Worm (Caenorhabditis elegans) whole organism, L3 larva: ENCODE results near the gene acbp-4.
A peak's percentile ranks its signal among the peaks of the same experiment; 100 is the strongest.

ENCODE experiments used
- R02D3.7 ChIP-seq: fragments of 150-350 bp; optimal IDR thresholded peaks from 2 replicates; lab custom pipeline; 2014; ENCODE audit warnings: missing biosample characterization, missing genetic modification characterization
- ZK546.5 ChIP-seq: sonication (generic microtip); optimal IDR thresholded peaks from 2 replicates; lab custom pipeline; 2017; ENCODE audit warnings: missing biosample characterization, missing genetic modification characterization
- aly-2 ChIP-seq: fragments of 150-350 bp; optimal IDR thresholded peaks from 2 replicates; lab custom pipeline; 2014; ENCODE audit warnings: missing biosample characterization, missing genetic modification characterization
- ama-1 ChIP-seq: fragments of 150-350 bp; optimal IDR thresholded peaks from 2 replicates; lab custom pipeline; 2018
- ceh-16 ChIP-seq: sonication (generic microtip); optimal IDR thresholded peaks from 2 replicates; lab custom pipeline; 2017; ENCODE audit warnings: missing biosample characterization, missing genetic modification characterization
- ceh-28 ChIP-seq: fragments of 150-350 bp; optimal IDR thresholded peaks from 2 replicates; lab custom pipeline; 2014; ENCODE audit warnings: missing biosample characterization, missing genetic modification reagents, missing genetic modification characterization
- ceh-82 ChIP-seq: fragments of 150-350 bp; optimal IDR thresholded peaks from 2 replicates; lab custom pipeline; 2014; ENCODE audit warnings: missing biosample characterization, missing genetic modification characterization
- ceh-9 ChIP-seq: sonication (generic microtip); optimal IDR thresholded peaks from 2 replicates; lab custom pipeline; 2018; ENCODE audit warnings: missing biosample characterization, missing genetic modification characterization
- elt-2 ChIP-seq: sonication (generic microtip); optimal IDR thresholded peaks from 2 replicates; lab custom pipeline; 2016; ENCODE audit warnings: missing genetic modification reagents, mild to moderate bottlenecking, missing genetic modification characterization, missing compliant biosample characterization
- elt-3 ChIP-seq, 3 experiments: fragments of 150-350 bp in 1 of 3; sonication (generic microtip) in 2 of 3; optimal IDR thresholded peaks; 2 replicates in 2 of 3; 4 replicates in 1 of 3; lab custom pipeline; 2014 to 2017; ENCODE audit warnings: missing biosample characterization in 3 of 3, missing genetic modification characterization in 3 of 3
- fos-1 ChIP-seq: fragments of 150-350 bp; optimal IDR thresholded peaks from 2 replicates; lab custom pipeline; 2014; ENCODE audit warnings: missing biosample characterization, missing genetic modification characterization
- hmg-11 ChIP-seq: sonication (generic microtip); optimal IDR thresholded peaks from 2 replicates; lab custom pipeline; 2016; ENCODE audit warnings: missing genetic modification characterization, missing compliant biosample characterization
- jun-1 ChIP-seq: fragments of 150-350 bp; optimal IDR thresholded peaks from 2 replicates; lab custom pipeline; 2014; ENCODE audit warnings: missing biosample characterization, missing genetic modification reagents, missing genetic modification characterization
- lin-15B ChIP-seq: fragments of 150-350 bp; optimal IDR thresholded peaks from 2 replicates; lab custom pipeline; 2014; ENCODE audit warnings: missing biosample characterization, missing genetic modification characterization
- lsy-12 ChIP-seq: sonication (generic microtip); optimal IDR thresholded peaks from 2 replicates; lab custom pipeline; 2016; ENCODE audit warnings: mild to moderate bottlenecking, missing genetic modification characterization, missing compliant biosample characterization
- mdl-1 ChIP-seq: fragments of 150-350 bp; optimal IDR thresholded peaks from 2 replicates; lab custom pipeline; 2014; ENCODE audit warnings: missing biosample characterization, missing genetic modification characterization
- mml-1 ChIP-seq: fragments of 150-350 bp; sonication (generic microtip); optimal IDR thresholded peaks from 3 replicates; lab custom pipeline; 2014; ENCODE audit warnings: missing biosample characterization, missing genetic modification characterization
- nhr-11 ChIP-seq: fragments of 150-350 bp; optimal IDR thresholded peaks from 2 replicates; lab custom pipeline; 2014; ENCODE audit warnings: missing biosample characterization, missing genetic modification characterization
- nhr-25 ChIP-seq: sonication (generic microtip); optimal IDR thresholded peaks from 2 replicates; lab custom pipeline; 2017; ENCODE audit warnings: missing biosample characterization, missing genetic modification characterization
- nhr-28 ChIP-seq: fragments of 150-350 bp; optimal IDR thresholded peaks from 2 replicates; lab custom pipeline; 2014; ENCODE audit warnings: missing biosample characterization, missing genetic modification characterization
- nhr-43 ChIP-seq: sonication (generic microtip); optimal IDR thresholded peaks from 2 replicates; lab custom pipeline; 2016; ENCODE audit warnings: mild to moderate bottlenecking, missing genetic modification characterization, missing compliant biosample characterization; ENCODE audit not compliant: poor library complexity, severe bottlenecking
- nhr-76 ChIP-seq: fragments of 150-350 bp; sonication (generic microtip); optimal IDR thresholded peaks from 5 replicates; lab custom pipeline; 2014; ENCODE audit warnings: missing biosample characterization, missing genetic modification characterization
- nhr-77 ChIP-seq: fragments of 150-350 bp; optimal IDR thresholded peaks from 2 replicates; lab custom pipeline; 2014; ENCODE audit warnings: missing biosample characterization, missing genetic modification characterization
- pha-4 ChIP-seq: fragments of 150-350 bp; optimal IDR thresholded peaks from 2 replicates; lab custom pipeline; 2014; ENCODE audit warnings: missing biosample characterization, missing genetic modification reagents, missing genetic modification characterization
- pqm-1 ChIP-seq: fragments of 150-350 bp; optimal IDR thresholded peaks from 2 replicates; lab custom pipeline; 2017; ENCODE audit warnings: missing biosample characterization, missing genetic modification characterization, inconsistent platforms
- sea-2 ChIP-seq: fragments of 150-350 bp; sonication (generic microtip); optimal IDR thresholded peaks from 4 replicates; lab custom pipeline; 2014; ENCODE audit warnings: missing biosample characterization, missing genetic modification reagents, missing genetic modification characterization
- skn-1 ChIP-seq: fragments of 150-350 bp; optimal IDR thresholded peaks from 2 replicates; lab custom pipeline; 2014; ENCODE audit warnings: missing biosample characterization, missing genetic modification characterization
- snpc-4 ChIP-seq: fragments of 150-350 bp; optimal IDR thresholded peaks from 2 replicates; lab custom pipeline; 2014; ENCODE audit warnings: missing biosample characterization, missing genetic modification characterization
- tbx-2 ChIP-seq: sonication (generic microtip); optimal IDR thresholded peaks from 2 replicates; lab custom pipeline; 2016; ENCODE audit warnings: mild to moderate bottlenecking, missing genetic modification characterization, missing compliant biosample characterization
- unc-39 ChIP-seq: sonication (generic microtip); optimal IDR thresholded peaks from 4 replicates; lab custom pipeline; 2017; ENCODE audit warnings: missing biosample characterization, missing genetic modification characterization
- unc-62 ChIP-seq: fragments of 150-350 bp; sonication (generic microtip); optimal IDR thresholded peaks from 4 replicates; lab custom pipeline; 2014; ENCODE audit warnings: missing biosample characterization, missing genetic modification reagents, missing genetic modification characterization
- zag-1 ChIP-seq: fragments of 150-350 bp; optimal IDR thresholded peaks from 2 replicates; lab custom pipeline; 2014; ENCODE audit warnings: missing biosample characterization, missing genetic modification characterization
- ztf-4 ChIP-seq: fragments of 150-350 bp; optimal IDR thresholded peaks from 2 replicates; lab custom pipeline; 2014; ENCODE audit warnings: missing biosample characterization, missing genetic modification characterization

acbp-4 gene

ce11 chrIII:7335220-7335619 lies 26.3 kb upstream of the acbp-4 start, which contains the start of gene F56C9.10 (continued):
- peak; percentile 84 for TF ChIP-seq jun-1
- peak; percentile 38 for TF ChIP-seq R02D3.7
- TF ChIP-seq ztf-4 (tag; lab: Kevin White, UChicago), result peak; percentile 68
- TF ChIP-seq mml-1, result no peak
- peak; percentile 77 for TF ChIP-seq lsy-12 (tag; lab: Kevin White, UChicago)
- TF ChIP-seq nhr-28, result no peak
- peak; percentile 55 for TF ChIP-seq pha-4 (tag; lab: Kevin White, UChicago)
- peak; percentile 59 for TF ChIP-seq elt-2 (tag; lab: Kevin White, UChicago)
- peak; percentile 82 for TF ChIP-seq lin-15B (tag; lab: Kevin White, UChicago)
- peak; percentile 22 for TF ChIP-seq skn-1 (tag; lab: Kevin White, UChicago)

ce11 chrIII:7331671-7332070 lies 22.8 kb upstream of the acbp-4 start:
- TF ChIP-seq unc-39 (tag; lab: Kevin White, UChicago) (no peak), nhr-28 (no peak), nhr-25 (tag; lab: Kevin White, UChicago) (no peak), mdl-1 (tag; lab: Kevin White, UChicago) (no peak), ceh-28 (no peak), jun-1 (no peak), unc-62 (GFP tag; lab: Kevin White, UChicago) (no peak), pha-4 (tag; lab: Kevin White, UChicago) (no peak), hmg-11 (tag; lab: Kevin White, UChicago) (no peak), nhr-76 (tag; lab: Kevin White, UChicago) (no peak), ceh-9 (tag; lab: Kevin White, UChicago) (no peak), nhr-11 (tag; lab: Kevin White, UChicago) (no peak), pqm-1 (tag; lab: Kevin White, UChicago) (no peak)
- TF ChIP-seq, all 47 proteins: peak for 0

ce11 chrIII:7329155-7329732 lies 20.3 kb upstream of the acbp-4 start, which contains the start of gene lab-2:
Gene lab-2, minus strand, starts transcription at chrIII:7329607.
- TF ChIP-seq elt-2 (tag; lab: Kevin White, UChicago) (peak; percentile 20), unc-39 (tag; lab: Kevin White, UChicago) (no peak), jun-1 (peak; percentile 13), lsy-12 (tag; lab: Kevin White, UChicago) (peak; percentile 66), unc-62 (GFP tag; lab: Kevin White, UChicago) (no peak), aly-2 (tag; lab: Kevin White, UChicago) (peak; percentile 15), nhr-25 (tag; lab: Kevin White, UChicago) (peak; percentile 33), pha-4 (tag; lab: Kevin White, UChicago) (no peak), ztf-4 (tag; lab: Kevin White, UChicago) (peak; percentile 4), ama-1 (peak; percentile 79), nhr-43 (tag; lab: Kevin White, UChicago) (no peak)

ce11 chrIII:7323331-7323730 lies 14.4 kb upstream of the acbp-4 start:
- TF ChIP-seq jun-1 (no peak), nhr-77 (tag; lab: Kevin White, UChicago) (no peak), elt-2 (tag; lab: Kevin White, UChicago) (peak; percentile 69), zag-1 (tag; lab: Kevin White, UChicago) (no peak), pqm-1 (tag; lab: Kevin White, UChicago) (peak; percentile 1), pha-4 (tag; lab: Kevin White, UChicago) (no peak)

- peak; percentile 55 for TF ChIP-seq elt-2 (tag; lab: Kevin White, UChicago)
- no peak for TF ChIP-seq unc-39 (tag; lab: Kevin White, UChicago)
- TF ChIP-seq pqm-1 (tag; lab: Kevin White, UChicago), result peak; percentile 34
- TF ChIP-seq pha-4 (tag; lab: Kevin White, UChicago), result peak; percentile 99
- TF ChIP-seq, all 47 proteins: peak for 3
Observed at ce11 chrIII:7322018-7322417, 13.1 kb upstream of the acbp-4 start.

ce11 chrIII:7319390-7319789 lies 10.5 kb upstream of the acbp-4 start, which contains the start of gene F56C9.8:
Gene F56C9.8, minus strand, starts transcription at chrIII:7319509.
- TF ChIP-seq ceh-82 (tag; lab: Kevin White, UChicago) (no peak), ceh-28 (no peak), elt-3 (tag; optimal IDR thresholded peaks at IDR 0.05; lab: Kevin White, UChicago) (no peak), ZK546.5 (tag; lab: Kevin White, UChicago) (no peak), snpc-4 (tag; lab: Kevin White, UChicago) (no peak), elt-2 (tag; lab: Kevin White, UChicago) (peak; percentile 18), sea-2 (GFP tag; lab: Kevin White, UChicago) (no peak), ama-1 (no peak), tbx-2 (tag; lab: Kevin White, UChicago) (no peak), ceh-16 (no peak), pha-4 (tag; lab: Kevin White, UChicago) (peak; percentile 77), ceh-9 (tag; lab: Kevin White, UChicago) (no peak), fos-1 (no peak), pqm-1 (tag; lab: Kevin White, UChicago) (peak; percentile 69)
